Fruit fly (Drosophila melanogaster): ENCODE data around the gene CG10801.

dm6 chrX:3437493-3437892 lies 22.9 kb upstream of the CG10801 start:
- TF ChIP-seq Sox14 (GFP tag; optimal IDR thresholded peaks at IDR 0.05): no peak
- no peak for TF ChIP-seq achi (GFP tag; optimal IDR thresholded peaks at IDR 0.05)
- TF ChIP-seq CG10669 (GFP tag; optimal IDR thresholded peaks at IDR 0.05): no peak
- TF ChIP-seq ss (GFP tag; optimal IDR thresholded peaks at IDR 0.05): no peak
- TF ChIP-seq esn (GFP tag; optimal IDR thresholded peaks at IDR 0.05): peak; percentile 43
- TF ChIP-seq svp (GFP tag): peak; percentile 87
- no peak for TF ChIP-seq CG34406 (GFP tag; optimal IDR thresholded peaks at IDR 0.05)
